Worm (Caenorhabditis elegans) whole organism, L2 larva: ENCODE measurements around the gene F53F8.3.
A peak's percentile ranks its signal among the peaks of the same experiment; 100 is the strongest.

Experiments
- C34F6.9 ChIP-seq: fragments of 150-350 bp; optimal IDR thresholded peaks from 2 replicates; lab custom pipeline; 2014; ENCODE audit warnings: missing biosample characterization, missing genetic modification characterization
- F13H6.1 ChIP-seq: sonication (generic microtip); optimal IDR thresholded peaks from 2 replicates; lab custom pipeline; 2016; ENCODE audit warnings: missing genetic modification characterization, missing compliant biosample characterization
- R02D3.7 ChIP-seq: fragments of 150-350 bp; optimal IDR thresholded peaks from 2 replicates; lab custom pipeline; 2014; ENCODE audit warnings: missing biosample characterization, missing genetic modification characterization
- Y55F3AM.14 ChIP-seq: fragments of 200-800 bp; sonication (Bioruptor generic); optimal IDR thresholded peaks from 2 replicates; lab custom pipeline; 2018; ENCODE audit warnings: mild to moderate bottlenecking, missing genetic modification characterization, missing compliant biosample characterization
- ZK546.5 ChIP-seq: sonication (generic microtip); optimal IDR thresholded peaks from 2 replicates; lab custom pipeline; 2017; ENCODE audit warnings: missing biosample characterization, missing genetic modification characterization
- alr-1 ChIP-seq: fragments of 150-350 bp; optimal IDR thresholded peaks from 2 replicates; lab custom pipeline; 2014; ENCODE audit warnings: missing biosample characterization, missing genetic modification characterization
- aly-2 ChIP-seq: fragments of 150-350 bp; optimal IDR thresholded peaks from 2 replicates; lab custom pipeline; 2014; ENCODE audit warnings: missing biosample characterization, missing genetic modification characterization
- ama-1 ChIP-seq: fragments of 150-350 bp; optimal IDR thresholded peaks from 2 replicates; lab custom pipeline; 2018; ENCODE audit warnings: inconsistent platforms
- blmp-1 ChIP-seq: sonication (generic microtip); optimal IDR thresholded peaks from 2 replicates; lab custom pipeline; 2017; ENCODE audit warnings: missing genetic modification characterization, mild to moderate bottlenecking, missing compliant biosample characterization, antibody characterized with exemption, moderate library complexity; ENCODE audit not compliant: insufficient read depth
- ceh-16 ChIP-seq: fragments of 150-350 bp; optimal IDR thresholded peaks from 2 replicates; lab custom pipeline; 2014; ENCODE audit warnings: missing biosample characterization, missing genetic modification characterization
- ceh-82 ChIP-seq: fragments of 150-350 bp; optimal IDR thresholded peaks from 2 replicates; lab custom pipeline; 2014; ENCODE audit warnings: missing biosample characterization, missing genetic modification characterization
- crh-2 ChIP-seq: sonication (generic microtip); optimal IDR thresholded peaks from 2 replicates; lab custom pipeline; 2017; ENCODE audit warnings: missing biosample characterization, missing genetic modification characterization
- dmd-4 ChIP-seq: sonication (generic microtip); optimal IDR thresholded peaks from 2 replicates; lab custom pipeline; 2017; ENCODE audit warnings: missing biosample characterization, missing genetic modification characterization
- egl-27 ChIP-seq: sonication (generic microtip); optimal IDR thresholded peaks from 3 replicates; lab custom pipeline; 2017; ENCODE audit warnings: missing biosample characterization, missing genetic modification reagents, missing genetic modification characterization
- elt-1 ChIP-seq: fragments of 150-350 bp; optimal IDR thresholded peaks from 2 replicates; lab custom pipeline; 2014; ENCODE audit warnings: missing biosample characterization, missing genetic modification characterization
- elt-3 ChIP-seq: sonication (generic microtip); optimal IDR thresholded peaks from 2 replicates; lab custom pipeline; 2017; ENCODE audit warnings: missing biosample characterization, missing genetic modification characterization
- fos-1 ChIP-seq: fragments of 150-350 bp; optimal IDR thresholded peaks from 2 replicates; lab custom pipeline; 2014; ENCODE audit warnings: missing biosample characterization, missing genetic modification characterization
- gmeb-1 ChIP-seq: fragments of 150-350 bp; optimal IDR thresholded peaks from 2 replicates; lab custom pipeline; 2014; ENCODE audit warnings: missing biosample characterization, missing genetic modification characterization
- lin-11 ChIP-seq: fragments of 150-350 bp; sonication (generic microtip); optimal IDR thresholded peaks from 2 replicates; lab custom pipeline; 2014; ENCODE audit warnings: missing biosample characterization, missing genetic modification characterization, inconsistent platforms, mixed read lengths
- lin-13 ChIP-seq: fragments of 150-350 bp; optimal IDR thresholded peaks from 2 replicates; lab custom pipeline; 2014; ENCODE audit warnings: missing biosample characterization, missing genetic modification reagents, missing genetic modification characterization
- lin-39 ChIP-seq: fragments of 150-350 bp; optimal IDR thresholded peaks from 2 replicates; lab custom pipeline; 2014; ENCODE audit warnings: missing biosample characterization, missing genetic modification reagents, missing genetic modification characterization
- lsy-2 ChIP-seq, 2 experiments: fragments of 150-350 bp in 1 of 2; sonication (generic microtip) in 1 of 2; optimal IDR thresholded peaks; 2 replicates each; lab custom pipeline; 2014 to 2017; ENCODE audit warnings: missing biosample characterization in 2 of 2, missing genetic modification characterization in 2 of 2
- mab-5 ChIP-seq: fragments of 150-350 bp; optimal IDR thresholded peaks from 2 replicates; lab custom pipeline; 2014; ENCODE audit warnings: missing biosample characterization, missing genetic modification characterization
- mbf-1 ChIP-seq: sonication (generic microtip); optimal IDR thresholded peaks from 2 replicates; lab custom pipeline; 2017; ENCODE audit warnings: missing biosample characterization, missing genetic modification characterization
- mdl-1 ChIP-seq, 2 experiments: fragments of 150-350 bp in 1 of 2; sonication (generic microtip) in 1 of 2; optimal IDR thresholded peaks; 2 replicates each; lab custom pipeline; 2017; ENCODE audit warnings: missing biosample characterization in 2 of 2, missing genetic modification characterization in 2 of 2
- nhr-10 ChIP-seq: sonication (generic microtip); optimal IDR thresholded peaks from 2 replicates; lab custom pipeline; 2017; ENCODE audit warnings: missing biosample characterization, missing genetic modification characterization
- nhr-11 ChIP-seq: fragments of 150-350 bp; optimal IDR thresholded peaks from 2 replicates; lab custom pipeline; 2014; ENCODE audit warnings: missing biosample characterization, missing genetic modification characterization
- nhr-12 ChIP-seq: fragments of 150-350 bp; optimal IDR thresholded peaks from 2 replicates; lab custom pipeline; 2014; ENCODE audit warnings: missing biosample characterization, missing genetic modification characterization
- nhr-129 ChIP-seq: fragments of 150-350 bp; optimal IDR thresholded peaks from 2 replicates; lab custom pipeline; 2014; ENCODE audit warnings: missing biosample characterization, missing genetic modification characterization
- nhr-21 ChIP-seq: fragments of 150-350 bp; optimal IDR thresholded peaks from 2 replicates; lab custom pipeline; 2014; ENCODE audit warnings: missing biosample characterization, missing genetic modification characterization
- nhr-23 ChIP-seq: fragments of 150-350 bp; optimal IDR thresholded peaks from 2 replicates; lab custom pipeline; 2014; ENCODE audit warnings: missing biosample characterization, missing genetic modification reagents, missing genetic modification characterization
- nhr-237 ChIP-seq: fragments of 150-350 bp; optimal IDR thresholded peaks from 2 replicates; lab custom pipeline; 2014; ENCODE audit warnings: missing biosample characterization, missing genetic modification characterization
- nhr-25 ChIP-seq: fragments of 150-350 bp; sonication (generic microtip); optimal IDR thresholded peaks from 3 replicates; lab custom pipeline; 2014; ENCODE audit warnings: missing biosample characterization, missing genetic modification characterization
- nhr-6 ChIP-seq: fragments of 150-350 bp; optimal IDR thresholded peaks from 2 replicates; lab custom pipeline; 2014; ENCODE audit warnings: missing biosample characterization, missing genetic modification characterization
- nhr-77 ChIP-seq: fragments of 150-350 bp; optimal IDR thresholded peaks from 2 replicates; lab custom pipeline; 2014; ENCODE audit warnings: missing biosample characterization, missing genetic modification characterization
- peb-1 ChIP-seq: fragments of 150-350 bp; optimal IDR thresholded peaks from 2 replicates; lab custom pipeline; 2014; ENCODE audit warnings: missing biosample characterization, missing genetic modification characterization
- sem-4 ChIP-seq: fragments of 150-350 bp; optimal IDR thresholded peaks from 2 replicates; lab custom pipeline; 2014; ENCODE audit warnings: missing biosample characterization, missing genetic modification reagents, missing genetic modification characterization
- skn-1 ChIP-seq: sonication (generic microtip); optimal IDR thresholded peaks from 2 replicates; lab custom pipeline; 2017; ENCODE audit warnings: missing biosample characterization, missing genetic modification characterization
- sma-3 ChIP-seq: sonication (generic microtip); optimal IDR thresholded peaks from 2 replicates; lab custom pipeline; 2016; ENCODE audit warnings: missing genetic modification reagents, missing genetic modification characterization, missing compliant biosample characterization
- sma-9 ChIP-seq, 2 experiments: fragments of 150-350 bp in 1 of 2; sonication (generic microtip) in 1 of 2; optimal IDR thresholded peaks; 2 replicates each; lab custom pipeline; 2014 to 2016; ENCODE audit warnings: missing genetic modification characterization in 2 of 2, mild to moderate bottlenecking in 1 of 2, missing biosample characterization in 1 of 2, missing compliant biosample characterization in 1 of 2, missing genetic modification reagents in 1 of 2, moderate library complexity in 1 of 2
- snpc-4 ChIP-seq: fragments of 150-350 bp; optimal IDR thresholded peaks from 2 replicates; lab custom pipeline; 2014; ENCODE audit warnings: missing biosample characterization, missing genetic modification characterization
- unc-39 ChIP-seq: fragments of 150-350 bp; optimal IDR thresholded peaks from 2 replicates; lab custom pipeline; 2014; ENCODE audit warnings: missing biosample characterization, missing genetic modification characterization
- unc-55 ChIP-seq: fragments of 150-350 bp; sonication (generic microtip); optimal IDR thresholded peaks from 3 replicates; lab custom pipeline; 2014; ENCODE audit warnings: missing biosample characterization, missing genetic modification reagents, missing genetic modification characterization
- unc-62 ChIP-seq: fragments of 150-350 bp; optimal IDR thresholded peaks from 2 replicates; lab custom pipeline; 2014; ENCODE audit warnings: missing biosample characterization, missing genetic modification reagents, missing genetic modification characterization
- zag-1 ChIP-seq: fragments of 150-350 bp; optimal IDR thresholded peaks from 2 replicates; lab custom pipeline; 2014; ENCODE audit warnings: missing biosample characterization, missing genetic modification characterization
- ztf-1 ChIP-seq: fragments of 200-800 bp; sonication (Bioruptor generic); conservative IDR thresholded peaks from 2 replicates; pipeline ENCODE4 v1.3.6; 2022; ENCODE audit warnings: missing genetic modification characterization, missing compliant biosample characterization
- ztf-11 ChIP-seq: sonication (generic microtip); optimal IDR thresholded peaks from 2 replicates; lab custom pipeline; 2017; ENCODE audit warnings: missing biosample characterization, missing genetic modification characterization
- ztf-4 ChIP-seq: fragments of 150-350 bp; optimal IDR thresholded peaks from 2 replicates; lab custom pipeline; 2014; ENCODE audit warnings: missing biosample characterization, missing genetic modification characterization

The F53F8.3 gene

DNA sequence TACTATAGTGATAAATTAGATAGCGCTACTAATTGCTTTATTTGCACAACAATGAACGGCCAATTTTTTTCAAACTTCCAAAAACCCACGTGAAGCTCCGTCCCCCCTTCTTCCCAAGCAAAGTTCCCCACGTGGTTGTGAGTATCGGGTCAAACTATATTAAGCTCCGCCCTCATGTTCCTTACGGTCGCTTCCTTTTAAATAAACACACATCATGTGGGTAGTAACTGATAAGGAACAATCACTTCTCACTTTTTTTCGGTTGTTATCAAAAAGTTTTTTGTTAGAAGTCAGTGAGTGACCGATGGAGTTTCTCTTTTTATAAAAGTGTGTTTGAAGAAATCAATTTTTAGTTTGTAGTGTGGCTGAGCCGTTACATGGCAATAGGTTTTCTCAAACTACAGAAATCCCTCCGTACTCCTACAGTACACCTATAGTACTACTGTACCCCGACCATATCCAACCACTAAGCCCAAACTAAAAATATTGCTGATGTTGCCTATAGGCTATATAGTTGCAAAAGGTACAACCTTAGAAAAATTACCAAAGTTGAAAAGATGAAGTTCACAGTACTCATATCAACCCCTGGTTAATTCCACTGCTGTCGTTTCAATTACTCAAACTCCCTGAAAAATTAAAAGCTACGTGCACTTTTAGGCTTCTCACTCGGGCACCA, 23.1 kb upstream of the F53F8.3 start (continued):
- TF ChIP-seq fos-1 (tag; lab: Kevin White, UChicago) (peak; percentile 57), peb-1 (no peak), mab-5 (no peak), nhr-25 (tag; lab: Kevin White, UChicago) (no peak), lin-11 (tag; lab: Kevin White, UChicago) (no peak), crh-2 (tag; lab: Kevin White, UChicago) (peak; percentile 55)

- no peak for TF ChIP-seq R02D3.7 (tag; lab: Kevin White, UChicago)
- TF ChIP-seq ZK546.5 = no peak
- no peak for TF ChIP-seq fos-1 (tag; lab: Kevin White, UChicago)
- TF ChIP-seq aly-2 (tag; lab: Kevin White, UChicago) = no peak
- TF ChIP-seq ceh-82 (tag; lab: Kevin White, UChicago) = no peak
- TF ChIP-seq C34F6.9 = peak; percentile 59
- peak; percentile 6 for TF ChIP-seq F13H6.1 (tag; lab: Kevin White, UChicago)
- TF ChIP-seq ztf-1 (GFP tag; lab: Robert Waterston, UW) = no peak
- no peak for TF ChIP-seq nhr-10 (tag; lab: Kevin White, UChicago)
- TF ChIP-seq lsy-2 (tag; optimal IDR thresholded peaks at IDR 0.05; lab: Kevin White, UChicago) = peak in 1 of 2 experiments; percentile 41
- no peak for TF ChIP-seq elt-3
- no peak for TF ChIP-seq zag-1
- no peak for TF ChIP-seq Y55F3AM.14 (GFP tag; lab: Kevin White, UChicago)
- no peak for TF ChIP-seq elt-1 (tag; lab: Kevin White, UChicago)
- no peak for TF ChIP-seq peb-1
- no peak for TF ChIP-seq nhr-11 (tag; lab: Kevin White, UChicago)
- TF ChIP-seq blmp-1 (tag; lab: Kevin White, UChicago) = no peak
- no peak for TF ChIP-seq crh-2 (tag; lab: Kevin White, UChicago)
- TF ChIP-seq ztf-4 (tag; lab: Kevin White, UChicago) = no peak
- no peak for TF ChIP-seq gmeb-1 (tag; lab: Kevin White, UChicago)
- peak; percentile 20 for TF ChIP-seq lin-13
- no peak for TF ChIP-seq ceh-16
- TF ChIP-seq nhr-21 (tag; lab: Kevin White, UChicago) = no peak
- TF ChIP-seq skn-1 (tag; lab: Kevin White, UChicago) = no peak
- no peak for TF ChIP-seq alr-1 (tag; lab: Kevin White, UChicago)
- TF ChIP-seq unc-55 (GFP tag; lab: Kevin White, UChicago) = peak; percentile 80
- no peak for TF ChIP-seq unc-39 (tag; lab: Kevin White, UChicago)
- TF ChIP-seq nhr-237 = no peak
- TF ChIP-seq mbf-1 (tag; lab: Kevin White, UChicago) = no peak
- TF ChIP-seq nhr-12 (tag; lab: Kevin White, UChicago) = no peak
- TF ChIP-seq mab-5 = peak; percentile 50
- no peak for TF ChIP-seq snpc-4 (tag; lab: Kevin White, UChicago)
- peak; percentile 73 for TF ChIP-seq sma-9 (GFP tag; optimal IDR thresholded peaks at IDR 0.05; lab: Kevin White, UChicago)
- no peak for TF ChIP-seq sma-9 (tag; optimal IDR thresholded peaks at IDR 0.05; lab: Kevin White, UChicago)
- no peak for TF ChIP-seq nhr-23 (tag; lab: Kevin White, UChicago)
- peak; percentile 36 for TF ChIP-seq nhr-6 (tag; lab: Kevin White, UChicago)
- no peak for TF ChIP-seq ztf-11
- no peak for TF ChIP-seq unc-62 (GFP tag; lab: Kevin White, UChicago)
- TF ChIP-seq nhr-129 (tag; lab: Kevin White, UChicago) = peak; percentile 86
- peak; percentile 14 for TF ChIP-seq ama-1 (lab: Kevin White, UChicago)
- TF ChIP-seq nhr-25 (tag; lab: Kevin White, UChicago) = no peak
- TF ChIP-seq dmd-4 (tag; lab: Kevin White, UChicago) = no peak
- TF ChIP-seq mdl-1 (tag; optimal IDR thresholded peaks at IDR 0.05; lab: Kevin White, UChicago) = no peak
- no peak for TF ChIP-seq lin-39 (tag; lab: Kevin White, UChicago)
- peak; percentile 22 for TF ChIP-seq sem-4 (tag; lab: Kevin White, UChicago)
- no peak for TF ChIP-seq sma-3 (GFP tag; lab: Kevin White, UChicago)
- TF ChIP-seq lin-11 (tag; lab: Kevin White, UChicago) = no peak
- no peak for TF ChIP-seq nhr-77 (tag; lab: Kevin White, UChicago)
- no peak for TF ChIP-seq egl-27
These were observed 22.4 kb upstream of the F53F8.3 start for ce11 chrV:20711733-20712132.
